Worm (Caenorhabditis elegans) whole organism, L4 larva: ENCODE data around the gene pgph-1.

Source experiments
- F37D6.2 ChIP-seq: sonication (generic microtip); optimal IDR thresholded peaks from 2 replicates; lab custom pipeline; 2016; ENCODE audit warnings: mild to moderate bottlenecking, missing genetic modification characterization, missing compliant biosample characterization
- ceh-32 ChIP-seq: sonication (generic microtip); optimal IDR thresholded peaks from 2 replicates; lab custom pipeline; 2016; ENCODE audit warnings: mild to moderate bottlenecking, missing genetic modification characterization, missing compliant biosample characterization; ENCODE audit not compliant: poor library complexity
- ctbp-1 ChIP-seq: fragments of 200-800 bp; sonication (Bioruptor generic); IDR thresholded peaks from 2 replicates; pipeline ENCODE4 v1.3.6; 2022; ENCODE audit warnings: missing genetic modification reagents, missing genetic modification characterization, missing compliant biosample characterization
- daf-16 ChIP-seq, 3 experiments: sonication (generic microtip); optimal IDR thresholded peaks; 2 replicates each; lab custom pipeline; 2016 to 2017; ENCODE audit warnings: missing genetic modification characterization in 3 of 3, missing genetic modification reagents in 3 of 3, mild to moderate bottlenecking in 2 of 3, missing compliant biosample characterization in 2 of 3, missing biosample characterization in 1 of 3, moderate library complexity in 1 of 3
- daf-8 ChIP-seq: fragments of 200-800 bp; sonication (Bioruptor generic); IDR thresholded peaks from 2 replicates; pipeline ENCODE4 v1.3.6; 2022; ENCODE audit warnings: missing genetic modification characterization, missing compliant biosample characterization
- egl-27 ChIP-seq: sonication (generic microtip); optimal IDR thresholded peaks from 3 replicates; lab custom pipeline; 2017; ENCODE audit warnings: missing biosample characterization, missing genetic modification reagents, missing genetic modification characterization
- lir-3 ChIP-seq: sonication (generic microtip); optimal IDR thresholded peaks from 2 replicates; lab custom pipeline; 2016; ENCODE audit warnings: mild to moderate bottlenecking, missing genetic modification characterization, missing compliant biosample characterization
- nhr-28 ChIP-seq: fragments of 150-350 bp; optimal IDR thresholded peaks from 2 replicates; lab custom pipeline; 2014; ENCODE audit warnings: missing biosample characterization, missing genetic modification characterization
- nhr-42 ChIP-seq: fragments of 200-800 bp; sonication (Bioruptor generic); IDR thresholded peaks from 2 replicates; pipeline ENCODE4 v1.3.6; 2022; ENCODE audit warnings: missing genetic modification characterization, missing compliant biosample characterization
- nhr-76 ChIP-seq: fragments of 150-350 bp; optimal IDR thresholded peaks from 2 replicates; lab custom pipeline; 2014; ENCODE audit warnings: missing biosample characterization, missing genetic modification characterization
- pha-4 ChIP-seq, 2 experiments: fragments of 150-350 bp in 1 of 2; fragments of 200-800 bp in 1 of 2; sonication (Bioruptor generic) in 1 of 2; IDR thresholded peaks in 1 of 2; optimal IDR thresholded peaks in 1 of 2; 2 replicates each; pipeline versions ENCODE4 v1.3.6 to Lab custom; 2014 to 2022; ENCODE audit warnings: missing genetic modification characterization in 2 of 2, missing genetic modification reagents in 2 of 2, missing biosample characterization in 1 of 2, missing compliant biosample characterization in 1 of 2
- pqm-1 ChIP-seq: sonication (generic microtip); optimal IDR thresholded peaks from 2 replicates; lab custom pipeline; 2017; ENCODE audit warnings: missing biosample characterization, missing genetic modification characterization

ce11 chrV:5708331-5708730 lies 45.0 kb downstream of the pgph-1 start:
- TF ChIP-seq nhr-42 (GFP tag; lab: Robert Waterston, UW) = no peak
- no peak for TF ChIP-seq pqm-1 (tag; lab: Kevin White, UChicago)
- no peak for TF ChIP-seq F37D6.2
- no peak for TF ChIP-seq nhr-28
- no peak for TF ChIP-seq daf-16 (GFP tag; optimal IDR thresholded peaks at IDR 0.05; lab: Kevin White, UChicago)
- TF ChIP-seq daf-16 (tag; optimal IDR thresholded peaks at IDR 0.05; lab: Kevin White, UChicago) = no peak
- no peak for TF ChIP-seq ctbp-1 (GFP tag; lab: Robert Waterston, UW)
- no peak for TF ChIP-seq ceh-32 (tag; lab: Kevin White, UChicago)
- TF ChIP-seq nhr-76 (tag; lab: Kevin White, UChicago) = no peak
- TF ChIP-seq daf-8 (GFP tag; lab: Robert Waterston, UW) = no peak
- no peak for TF ChIP-seq egl-27 (tag; lab: Kevin White, UChicago)
- TF ChIP-seq lir-3 (tag; lab: Kevin White, UChicago) = no peak
- no peak for TF ChIP-seq pha-4 (GFP tag; IDR thresholded peaks at IDR 0.05; lab: Robert Waterston, UW)
- TF ChIP-seq pha-4 (tag; optimal IDR thresholded peaks at IDR 0.05; lab: Kevin White, UChicago) = no peak
